Worm (Caenorhabditis elegans) whole organism, L3 larva: Measurements from ENCODE around the gene srg-56.

ENCODE experiments used
- R02D3.7 ChIP-seq: fragments of 150-350 bp; optimal IDR thresholded peaks from 2 replicates; lab custom pipeline; 2014; ENCODE audit warnings: missing biosample characterization, missing genetic modification characterization
- ZK546.5 ChIP-seq: sonication (generic microtip); optimal IDR thresholded peaks from 2 replicates; lab custom pipeline; 2017; ENCODE audit warnings: missing biosample characterization, missing genetic modification characterization
- ama-1 ChIP-seq: fragments of 150-350 bp; optimal IDR thresholded peaks from 2 replicates; lab custom pipeline; 2018
- ceh-16 ChIP-seq: sonication (generic microtip); optimal IDR thresholded peaks from 2 replicates; lab custom pipeline; 2017; ENCODE audit warnings: missing biosample characterization, missing genetic modification characterization
- ceh-28 ChIP-seq: fragments of 150-350 bp; optimal IDR thresholded peaks from 2 replicates; lab custom pipeline; 2014; ENCODE audit warnings: missing biosample characterization, missing genetic modification reagents, missing genetic modification characterization
- ceh-82 ChIP-seq: fragments of 150-350 bp; optimal IDR thresholded peaks from 2 replicates; lab custom pipeline; 2014; ENCODE audit warnings: missing biosample characterization, missing genetic modification characterization
- ceh-9 ChIP-seq: sonication (generic microtip); optimal IDR thresholded peaks from 2 replicates; lab custom pipeline; 2018; ENCODE audit warnings: missing biosample characterization, missing genetic modification characterization
- egl-27 ChIP-seq: sonication (generic microtip); optimal IDR thresholded peaks from 4 replicates; lab custom pipeline; 2017; ENCODE audit warnings: missing biosample characterization, missing genetic modification reagents, missing genetic modification characterization
- egl-5 ChIP-seq: fragments of 150-350 bp; optimal IDR thresholded peaks from 2 replicates; lab custom pipeline; 2017; ENCODE audit warnings: missing biosample characterization, missing genetic modification reagents, missing genetic modification characterization, inconsistent platforms
- elt-1 ChIP-seq: fragments of 150-350 bp; optimal IDR thresholded peaks from 2 replicates; lab custom pipeline; 2014; ENCODE audit warnings: missing biosample characterization, missing genetic modification characterization
- elt-2 ChIP-seq: sonication (generic microtip); optimal IDR thresholded peaks from 2 replicates; lab custom pipeline; 2016; ENCODE audit warnings: missing genetic modification reagents, mild to moderate bottlenecking, missing genetic modification characterization, missing compliant biosample characterization
- elt-3 ChIP-seq, 3 experiments: fragments of 150-350 bp in 1 of 3; sonication (generic microtip) in 2 of 3; optimal IDR thresholded peaks; 2 replicates in 2 of 3; 4 replicates in 1 of 3; lab custom pipeline; 2014 to 2017; ENCODE audit warnings: missing biosample characterization in 3 of 3, missing genetic modification characterization in 3 of 3
- fkh-2 ChIP-seq: fragments of 150-350 bp; optimal IDR thresholded peaks from 2 replicates; lab custom pipeline; 2014; ENCODE audit warnings: missing biosample characterization, missing genetic modification reagents, missing genetic modification characterization
- hmg-11 ChIP-seq: sonication (generic microtip); optimal IDR thresholded peaks from 2 replicates; lab custom pipeline; 2016; ENCODE audit warnings: missing genetic modification characterization, missing compliant biosample characterization
- jun-1 ChIP-seq: fragments of 150-350 bp; optimal IDR thresholded peaks from 2 replicates; lab custom pipeline; 2014; ENCODE audit warnings: missing biosample characterization, missing genetic modification reagents, missing genetic modification characterization
- lin-15B ChIP-seq: fragments of 150-350 bp; optimal IDR thresholded peaks from 2 replicates; lab custom pipeline; 2014; ENCODE audit warnings: missing biosample characterization, missing genetic modification characterization
- lin-39 ChIP-seq: fragments of 150-350 bp; optimal IDR thresholded peaks from 2 replicates; lab custom pipeline; 2018; ENCODE audit warnings: missing biosample characterization, missing genetic modification reagents, missing genetic modification characterization
- lsy-12 ChIP-seq: sonication (generic microtip); optimal IDR thresholded peaks from 2 replicates; lab custom pipeline; 2016; ENCODE audit warnings: mild to moderate bottlenecking, missing genetic modification characterization, missing compliant biosample characterization
- mdl-1 ChIP-seq: fragments of 150-350 bp; optimal IDR thresholded peaks from 2 replicates; lab custom pipeline; 2014; ENCODE audit warnings: missing biosample characterization, missing genetic modification characterization
- nfya-1 ChIP-seq: sonication (generic microtip); optimal IDR thresholded peaks from 2 replicates; lab custom pipeline; 2017; ENCODE audit warnings: missing genetic modification characterization, mild to moderate bottlenecking, missing compliant biosample characterization, antibody characterized with exemption, moderate library complexity; ENCODE audit not compliant: insufficient read depth
- nhr-11 ChIP-seq: fragments of 150-350 bp; optimal IDR thresholded peaks from 2 replicates; lab custom pipeline; 2014; ENCODE audit warnings: missing biosample characterization, missing genetic modification characterization
- nhr-12 ChIP-seq: fragments of 150-350 bp; optimal IDR thresholded peaks from 2 replicates; lab custom pipeline; 2014; ENCODE audit warnings: missing biosample characterization, missing genetic modification characterization
- nhr-237 ChIP-seq: fragments of 150-350 bp; optimal IDR thresholded peaks from 2 replicates; lab custom pipeline; 2014; ENCODE audit warnings: missing biosample characterization, missing genetic modification characterization
- nhr-28 ChIP-seq: fragments of 150-350 bp; optimal IDR thresholded peaks from 2 replicates; lab custom pipeline; 2014; ENCODE audit warnings: missing biosample characterization, missing genetic modification characterization
- nhr-43 ChIP-seq: sonication (generic microtip); optimal IDR thresholded peaks from 2 replicates; lab custom pipeline; 2016; ENCODE audit warnings: mild to moderate bottlenecking, missing genetic modification characterization, missing compliant biosample characterization; ENCODE audit not compliant: poor library complexity, severe bottlenecking
- nhr-76 ChIP-seq: fragments of 150-350 bp; sonication (generic microtip); optimal IDR thresholded peaks from 5 replicates; lab custom pipeline; 2014; ENCODE audit warnings: missing biosample characterization, missing genetic modification characterization
- nhr-77 ChIP-seq: fragments of 150-350 bp; optimal IDR thresholded peaks from 2 replicates; lab custom pipeline; 2014; ENCODE audit warnings: missing biosample characterization, missing genetic modification characterization
- pha-4 ChIP-seq: fragments of 150-350 bp; optimal IDR thresholded peaks from 2 replicates; lab custom pipeline; 2014; ENCODE audit warnings: missing biosample characterization, missing genetic modification reagents, missing genetic modification characterization
- pqm-1 ChIP-seq: fragments of 150-350 bp; optimal IDR thresholded peaks from 2 replicates; lab custom pipeline; 2017; ENCODE audit warnings: missing biosample characterization, missing genetic modification characterization, inconsistent platforms
- sea-2 ChIP-seq: fragments of 150-350 bp; sonication (generic microtip); optimal IDR thresholded peaks from 4 replicates; lab custom pipeline; 2014; ENCODE audit warnings: missing biosample characterization, missing genetic modification reagents, missing genetic modification characterization
- skn-1 ChIP-seq: fragments of 150-350 bp; optimal IDR thresholded peaks from 2 replicates; lab custom pipeline; 2014; ENCODE audit warnings: missing biosample characterization, missing genetic modification characterization
- tbx-2 ChIP-seq: sonication (generic microtip); optimal IDR thresholded peaks from 2 replicates; lab custom pipeline; 2016; ENCODE audit warnings: mild to moderate bottlenecking, missing genetic modification characterization, missing compliant biosample characterization
- unc-39 ChIP-seq: sonication (generic microtip); optimal IDR thresholded peaks from 4 replicates; lab custom pipeline; 2017; ENCODE audit warnings: missing biosample characterization, missing genetic modification characterization
- zag-1 ChIP-seq: fragments of 150-350 bp; optimal IDR thresholded peaks from 2 replicates; lab custom pipeline; 2014; ENCODE audit warnings: missing biosample characterization, missing genetic modification characterization
- ztf-4 ChIP-seq: fragments of 150-350 bp; optimal IDR thresholded peaks from 2 replicates; lab custom pipeline; 2014; ENCODE audit warnings: missing biosample characterization, missing genetic modification characterization

The srg-56 gene

DNA sequence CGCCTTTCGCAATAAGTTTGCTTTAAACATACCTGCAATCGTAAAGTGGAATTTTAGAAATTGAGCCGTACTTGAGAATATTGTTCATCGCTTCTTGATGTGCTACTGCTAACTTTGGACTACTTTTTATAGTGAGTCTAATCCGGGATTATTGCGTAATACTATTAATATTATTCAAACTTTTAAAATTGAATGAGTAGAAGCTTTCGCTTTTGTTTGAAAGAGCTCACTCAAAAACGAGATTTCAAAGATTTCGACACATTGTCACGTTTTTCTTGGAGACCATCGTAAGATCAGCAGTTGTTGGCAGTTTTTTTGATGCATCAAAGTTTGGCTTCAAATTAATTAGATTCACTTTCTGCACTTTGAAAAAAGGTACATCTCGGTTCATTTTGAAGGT, 24.5 kb downstream of the srg-56 start, which contains the start of gene srt-28:
srt-28 (minus strand) TSS at position 101 of the 400 bp plus-strand sequence.
- TF ChIP-seq ceh-16 (no peak), sea-2 (GFP tag; lab: Kevin White, UChicago) (no peak), nhr-77 (tag; lab: Kevin White, UChicago) (no peak), tbx-2 (tag; lab: Kevin White, UChicago) (no peak), ZK546.5 (tag; lab: Kevin White, UChicago) (no peak)

ce11 chrV:2711429-2711828, 26.6 kb downstream of the srg-56 start, which contains the start of gene C24B9.3:
TSS of gene C24B9.3 (minus strand) at chrV:2711599.
- TF ChIP-seq ceh-82: no peak
- TF ChIP-seq egl-27 (tag; lab: Kevin White, UChicago): no peak
- no peak for TF ChIP-seq lin-39 (tag; lab: Kevin White, UChicago)
- peak; percentile 80 for TF ChIP-seq pqm-1 (tag; lab: Kevin White, UChicago)
- TF ChIP-seq ZK546.5 (tag; lab: Kevin White, UChicago): no peak
- no peak for TF ChIP-seq pha-4 (tag; lab: Kevin White, UChicago)
- no peak for TF ChIP-seq ama-1 (lab: Kevin White, UChicago)
- no peak for TF ChIP-seq lsy-12 (tag; lab: Kevin White, UChicago)
- no peak for TF ChIP-seq jun-1 (tag; lab: Kevin White, UChicago)
- peak; percentile 14 for TF ChIP-seq nfya-1 (tag; lab: Kevin White, UChicago)
- TF ChIP-seq egl-5 (tag; lab: Kevin White, UChicago): no peak
- no peak for TF ChIP-seq ceh-9 (tag; lab: Kevin White, UChicago)
- no peak for TF ChIP-seq mdl-1
- TF ChIP-seq elt-1 (tag; lab: Kevin White, UChicago): no peak
- no peak for TF ChIP-seq unc-39
- peak; percentile 86 for TF ChIP-seq elt-2 (tag; lab: Kevin White, UChicago)
- no peak for TF ChIP-seq ztf-4
- TF ChIP-seq R02D3.7 (tag; lab: Kevin White, UChicago): no peak
- TF ChIP-seq tbx-2 (tag; lab: Kevin White, UChicago): no peak
- no peak for TF ChIP-seq fkh-2
- no peak for TF ChIP-seq nhr-12 (tag; lab: Kevin White, UChicago)
- no peak for TF ChIP-seq nhr-77 (tag; lab: Kevin White, UChicago)
- TF ChIP-seq lin-15B (tag; lab: Kevin White, UChicago): no peak
- no peak for TF ChIP-seq nhr-237
- no peak for TF ChIP-seq hmg-11
- no peak for TF ChIP-seq ceh-28
- TF ChIP-seq, all 47 proteins: peak for 3

DNA sequence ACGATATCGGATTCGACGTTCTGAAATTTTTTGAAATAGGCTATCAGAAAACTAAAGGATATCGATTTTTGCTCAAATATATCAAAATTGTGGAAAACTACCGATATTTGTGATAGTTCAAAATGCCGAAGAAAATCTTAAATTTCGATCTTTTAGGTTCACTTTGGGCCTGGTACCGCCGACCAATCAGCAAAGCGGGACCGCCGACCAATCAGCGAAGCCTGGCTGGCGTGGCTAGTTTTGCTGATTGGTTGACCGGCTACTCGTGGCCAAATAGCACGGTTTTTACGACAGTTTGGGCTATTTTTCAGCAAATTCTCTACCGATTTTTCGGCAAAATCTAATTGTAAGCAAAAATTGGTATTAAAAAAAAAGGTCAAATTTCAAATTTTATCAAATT, 27.9 kb downstream of the srg-56 start:
- TF ChIP-seq nhr-11 (tag; lab: Kevin White, UChicago): no peak
- peak; percentile 73 for TF ChIP-seq nfya-1 (tag; lab: Kevin White, UChicago)

DNA sequence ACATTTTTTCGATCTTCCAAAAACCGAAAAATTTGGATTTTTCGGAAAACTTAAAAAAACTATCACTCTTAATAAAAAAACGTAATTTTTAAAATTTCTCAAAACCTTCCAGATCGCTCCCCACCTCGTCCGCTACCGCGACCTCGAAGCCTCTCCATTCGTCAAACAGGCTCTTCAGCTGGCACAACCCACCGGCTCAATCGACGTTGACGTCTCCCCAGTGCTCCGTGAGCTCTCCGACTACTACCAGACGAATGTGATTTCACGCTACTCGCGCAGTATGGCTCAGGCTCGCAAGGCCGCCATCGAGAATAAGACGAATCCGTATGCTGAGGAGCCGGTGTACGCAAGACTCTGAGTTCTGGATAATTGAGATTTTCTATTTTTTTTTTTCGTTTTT, 31.7 kb downstream of the srg-56 start:
- TF ChIP-seq nhr-28 (no peak), nhr-76 (no peak), zag-1 (no peak), nhr-77 (tag; lab: Kevin White, UChicago) (no peak), skn-1 (tag; lab: Kevin White, UChicago) (no peak), elt-3 (tag; optimal IDR thresholded peaks at IDR 0.05; lab: Kevin White, UChicago) (no peak), jun-1 (tag; lab: Kevin White, UChicago) (no peak)

ce11 chrV:2703299-2703698, 34.8 kb downstream of the srg-56 start:
- no peak for TF ChIP-seq pha-4 (tag; lab: Kevin White, UChicago)
- no peak for TF ChIP-seq skn-1 (tag; lab: Kevin White, UChicago)
- TF ChIP-seq nhr-43 (tag; lab: Kevin White, UChicago): no peak
- no peak for TF ChIP-seq ZK546.5 (tag; lab: Kevin White, UChicago)
